Worm (Caenorhabditis elegans) whole organism, early embryonic: ENCODE data around the gene K09E4.3.

Experiments used
- ama-1 ChIP-seq: fragments of 150-350 bp; optimal IDR thresholded peaks from 2 replicates; lab custom pipeline; 2014
- ceh-36 ChIP-seq: sonication (generic microtip); optimal IDR thresholded peaks from 2 replicates; lab custom pipeline; 2016; ENCODE audit warnings: missing genetic modification characterization, inconsistent platforms, missing compliant biosample characterization
- hmg-4 ChIP-seq: fragments of 200-800 bp; sonication (Bioruptor generic); optimal IDR thresholded peaks from 2 replicates; lab custom pipeline; 2018; ENCODE audit warnings: mild to moderate bottlenecking, missing genetic modification characterization, missing compliant biosample characterization
- hnd-1 ChIP-seq: sonication (generic microtip); optimal IDR thresholded peaks from 2 replicates; lab custom pipeline; 2016; ENCODE audit warnings: missing genetic modification characterization, missing compliant biosample characterization
- tbx-11 ChIP-seq: fragments of 200-800 bp; sonication (Bioruptor generic); IDR thresholded peaks from 2 replicates; pipeline ENCODE4 v1.3.6; 2022; ENCODE audit warnings: missing genetic modification characterization, missing compliant biosample characterization
- tbx-37 ChIP-seq: fragments of 200-800 bp; sonication (Bioruptor generic); conservative IDR thresholded peaks from 2 replicates; pipeline ENCODE4 v1.3.6; 2022; ENCODE audit warnings: missing genetic modification reagents, missing genetic modification characterization, missing compliant biosample characterization
- tra-4 ChIP-seq: sonication (generic microtip); optimal IDR thresholded peaks from 2 replicates; lab custom pipeline; 2017; ENCODE audit warnings: missing genetic modification characterization, missing compliant biosample characterization

DNA sequence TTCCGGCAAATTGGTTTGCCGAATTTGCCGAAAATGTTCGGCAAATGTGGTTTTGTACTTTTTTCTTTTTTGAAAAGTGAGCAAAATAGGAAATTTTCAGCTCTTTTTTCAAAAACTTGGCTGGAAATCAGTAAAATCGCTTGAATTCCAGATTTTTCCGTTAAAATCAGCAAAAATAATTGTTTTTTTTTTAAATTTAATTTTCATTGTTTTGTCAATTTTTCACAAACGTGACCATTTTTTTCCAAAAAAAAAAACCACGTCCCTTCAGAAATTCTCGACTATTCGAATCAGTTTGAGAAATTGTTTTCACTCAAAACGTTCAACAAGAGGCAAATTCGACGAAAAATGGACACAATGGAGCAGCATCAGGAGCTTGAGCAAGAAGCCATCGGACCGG is 10.8 kb upstream of the K09E4.3 start, which contains the start of gene K09E4.1:
- TF ChIP-seq tbx-11 (GFP tag; lab: Robert Waterston, UW) = no peak
- no peak for TF ChIP-seq tra-4 (tag; lab: Kevin White, UChicago)
- TF ChIP-seq ama-1 (lab: Kevin White, UChicago) = no peak
- TF ChIP-seq ceh-36 (tag; lab: Kevin White, UChicago) = no peak
- no peak for TF ChIP-seq tbx-37 (GFP tag; lab: Robert Waterston, UW)
- TF ChIP-seq hnd-1 (tag; lab: Kevin White, UChicago) = no peak
- TF ChIP-seq hmg-4 = no peak
